Worm (Caenorhabditis elegans): ENCODE results near the gene R09E10.8.

DNA sequence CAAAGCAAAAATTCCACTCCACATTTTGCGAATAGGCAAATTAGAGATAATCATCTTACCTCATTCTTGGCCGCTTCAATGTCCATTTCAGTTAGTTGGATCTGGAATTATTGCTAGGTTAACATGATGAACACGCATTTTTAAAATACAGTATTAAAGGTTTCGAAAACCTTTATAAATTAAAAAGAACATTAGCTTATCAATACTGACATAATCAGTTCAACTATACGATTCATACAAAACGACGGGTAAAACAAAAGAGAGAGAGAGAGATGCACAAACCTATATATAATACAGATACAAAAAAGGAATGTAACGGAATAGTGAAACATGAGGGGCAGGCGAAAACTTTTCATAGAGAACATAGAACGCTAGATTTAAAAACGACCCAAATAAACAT lies 28.7 kb downstream of the R09E10.8 start, which contains the start of gene thk-1:
- TF ChIP-seq unc-39 (tag; optimal IDR thresholded peaks at IDR 0.05) (no peak), egl-27 (tag; optimal IDR thresholded peaks at IDR 0.05) (no peak), nhr-76 (tag; optimal IDR thresholded peaks at IDR 0.05) (no peak), nhr-28 (tag; optimal IDR thresholded peaks at IDR 0.05) (no peak), mdl-1 (tag; optimal IDR thresholded peaks at IDR 0.05) (no peak), elt-3 (tag; optimal IDR thresholded peaks at IDR 0.05) (no peak), skn-1 (tag; optimal IDR thresholded peaks at IDR 0.05) (no peak), pqm-1 (tag; optimal IDR thresholded peaks at IDR 0.05) (peak; percentile 15)
